Worm (Caenorhabditis elegans): Measurements from ENCODE around the gene lido-10.

DNA sequence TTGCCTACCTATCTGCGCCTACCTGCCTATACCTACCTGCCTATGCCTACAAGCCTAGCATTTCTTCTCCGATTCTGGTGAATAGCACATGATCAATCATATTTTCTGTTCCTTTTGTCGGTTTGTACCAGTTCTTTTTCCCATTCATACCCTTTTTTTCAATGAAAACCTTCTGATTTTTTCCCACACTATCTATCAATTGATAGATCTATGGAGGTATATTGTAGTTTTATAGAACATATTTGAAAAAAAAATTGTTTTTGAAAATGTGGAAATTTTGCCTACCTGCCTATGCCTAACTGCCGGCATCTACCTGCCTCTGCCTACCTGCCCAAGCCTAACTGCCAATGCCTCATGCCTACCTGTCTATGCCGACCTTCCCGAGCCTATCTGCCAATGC, 38.7 kb upstream of the lido-10 start:
- no peak for TF ChIP-seq him-1 (tag; optimal IDR thresholded peaks at IDR 0.05)
- no peak for TF ChIP-seq W03F9.2 (tag; optimal IDR thresholded peaks at IDR 0.05)
